Worm (Caenorhabditis elegans) whole organism, late embryonic: ENCODE results near the gene gst-28.

Experiments used
- ahr-1 ChIP-seq: sonication (generic microtip); optimal IDR thresholded peaks from 2 replicates; lab custom pipeline; 2016; ENCODE audit warnings: missing genetic modification characterization, missing compliant biosample characterization
- ama-1 ChIP-seq: fragments of 150-350 bp; optimal IDR thresholded peaks from 2 replicates; lab custom pipeline; 2014
- ceh-30 ChIP-seq: fragments of 150-350 bp; optimal IDR thresholded peaks from 2 replicates; lab custom pipeline; 2014; ENCODE audit warnings: missing biosample characterization, missing genetic modification characterization
- ceh-6 ChIP-seq: fragments of 200-800 bp; sonication (Bioruptor generic); optimal IDR thresholded peaks from 2 replicates; lab custom pipeline; 2018; ENCODE audit warnings: mild to moderate bottlenecking, missing genetic modification characterization, missing compliant biosample characterization
- ets-4 ChIP-seq: sonication (generic microtip); optimal IDR thresholded peaks from 2 replicates; lab custom pipeline; 2016; ENCODE audit warnings: missing genetic modification characterization, missing compliant biosample characterization
- fkh-10 ChIP-seq: fragments of 150-350 bp; optimal IDR thresholded peaks from 2 replicates; lab custom pipeline; 2014; ENCODE audit warnings: missing biosample characterization, missing genetic modification reagents, missing genetic modification characterization
- hlh-30 ChIP-seq: sonication (generic microtip); optimal IDR thresholded peaks from 2 replicates; lab custom pipeline; 2017; ENCODE audit warnings: antibody characterized with exemption, missing genetic modification characterization, missing compliant biosample characterization; ENCODE audit not compliant: insufficient read depth
- hlh-8 ChIP-seq: sonication (generic microtip); optimal IDR thresholded peaks from 2 replicates; lab custom pipeline; 2016; ENCODE audit warnings: missing genotype, missing genetic modification characterization, missing compliant biosample characterization
- lin-11 ChIP-seq: fragments of 200-800 bp; sonication (Bioruptor generic); optimal IDR thresholded peaks from 2 replicates; lab custom pipeline; 2018; ENCODE audit warnings: mild to moderate bottlenecking, missing genetic modification characterization, missing compliant biosample characterization
- nfya-1 ChIP-seq: sonication (generic microtip); optimal IDR thresholded peaks from 2 replicates; lab custom pipeline; 2017; ENCODE audit warnings: missing genetic modification characterization, mild to moderate bottlenecking, missing compliant biosample characterization, antibody characterized with exemption, moderate library complexity
- nhr-11 ChIP-seq: fragments of 150-350 bp; optimal IDR thresholded peaks from 2 replicates; lab custom pipeline; 2014; ENCODE audit warnings: missing biosample characterization, missing genetic modification characterization
- pax-1 ChIP-seq: fragments of 150-350 bp; optimal IDR thresholded peaks from 2 replicates; lab custom pipeline; 2014; ENCODE audit warnings: missing biosample characterization, missing genetic modification characterization
- pha-4 ChIP-seq: fragments of 150-350 bp; optimal IDR thresholded peaks from 2 replicates; lab custom pipeline; 2018; ENCODE audit warnings: missing biosample characterization, missing genetic modification reagents, missing genetic modification characterization
- pqm-1 ChIP-seq: sonication (generic microtip); optimal IDR thresholded peaks from 2 replicates; lab custom pipeline; 2016; ENCODE audit warnings: missing genetic modification characterization, missing compliant biosample characterization

DNA sequence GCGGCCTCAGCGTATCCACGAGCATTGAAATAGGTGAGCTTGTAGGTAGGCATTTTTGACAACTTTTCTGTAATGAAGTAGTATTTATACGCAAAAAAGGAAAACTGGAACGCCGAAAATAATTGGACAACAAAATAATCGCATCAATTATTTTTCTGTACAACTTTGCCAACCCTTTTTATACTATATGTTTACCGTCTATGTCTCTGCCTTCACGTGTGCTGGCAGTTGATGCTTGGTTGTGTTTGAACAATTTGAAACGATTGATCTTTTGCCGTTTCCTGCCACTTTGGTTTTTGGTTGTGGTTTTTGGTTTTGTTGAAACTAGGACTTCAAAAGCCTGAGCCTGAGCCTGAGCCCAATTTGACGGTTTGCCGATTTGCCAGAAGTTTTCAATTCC is at the start of gene gst-28:
- TF ChIP-seq nfya-1 (tag; lab: Kevin White, UChicago) (no peak), pha-4 (no peak), pqm-1 (tag; lab: Kevin White, UChicago) (no peak), ahr-1 (no peak), hlh-30 (no peak), hlh-8 (tag; lab: Kevin White, UChicago) (no peak), nhr-11 (tag; lab: Kevin White, UChicago) (no peak), ets-4 (tag; lab: Kevin White, UChicago) (no peak), ama-1 (lab: Kevin White, UChicago) (no peak), lin-11 (tag; lab: Kevin White, UChicago) (no peak), pax-1 (no peak), ceh-6 (GFP tag; lab: Kevin White, UChicago) (no peak), ceh-30 (tag; lab: Kevin White, UChicago) (no peak), fkh-10 (no peak)
